Fruit fly (Drosophila melanogaster) whole organism, embryonic: Measurements from ENCODE around the gene CG12078.
A peak's percentile ranks its signal among the peaks of the same experiment; 100 is the strongest.

Experiments used
- Blimp-1 ChIP-seq: fragments of 200-800 bp; sonication (Bioruptor generic); optimal IDR thresholded peaks from 3 replicates; lab custom pipeline; 2018; ENCODE audit warnings: missing biosample characterization, missing genetic modification characterization, mild to moderate bottlenecking, moderate library complexity, missing genetic modification reagents
- CG10321 ChIP-seq: fragments of 200-800 bp; sonication (Bioruptor generic); IDR thresholded peaks from 2 replicates; pipeline ENCODE4 v1.3.6; 2022; ENCODE audit warnings: missing biosample characterization, missing genetic modification characterization
- CG10543 ChIP-seq: fragments of 200-800 bp; sonication (Bioruptor generic); optimal IDR thresholded peaks from 3 replicates; lab custom pipeline; 2017; ENCODE audit warnings: missing biosample characterization, mild to moderate bottlenecking, missing genetic modification characterization, moderate library complexity
- CG10979 ChIP-seq: fragments of 200-800 bp; sonication (Bioruptor generic); optimal IDR thresholded peaks from 2 replicates; lab custom pipeline; 2018; ENCODE audit warnings: missing biosample characterization, mild to moderate bottlenecking, missing genetic modification characterization, moderate library complexity
- CG12155 ChIP-seq: fragments of 200-800 bp; sonication (Bioruptor generic); optimal IDR thresholded peaks from 3 replicates; lab custom pipeline; 2016; ENCODE audit warnings: missing biosample characterization, missing genetic modification characterization
- CG14441 ChIP-seq: fragments of 200-800 bp; sonication (Bioruptor generic); IDR thresholded peaks from 2 replicates; pipeline ENCODE4 v1.3.6; 2022; ENCODE audit warnings: missing biosample characterization, missing genetic modification characterization
- CG15601 ChIP-seq: fragments of 200-800 bp; sonication (Bioruptor generic); optimal IDR thresholded peaks from 3 replicates; lab custom pipeline; 2019; ENCODE audit warnings: missing biosample characterization, mild to moderate bottlenecking, missing genetic modification characterization, moderate library complexity
- CG1602 ChIP-seq: fragments of 200-800 bp; sonication (Bioruptor generic); optimal IDR thresholded peaks from 3 replicates; lab custom pipeline; 2016; ENCODE audit warnings: missing biosample characterization, missing genetic modification characterization
- CG17359 ChIP-seq: fragments of 200-800 bp; sonication (Bioruptor generic); optimal IDR thresholded peaks from 3 replicates; lab custom pipeline; 2018; ENCODE audit warnings: missing biosample characterization, mild to moderate bottlenecking, missing genetic modification characterization, moderate library complexity
- CG17361 ChIP-seq: fragments of 200-800 bp; sonication (Bioruptor generic); IDR thresholded peaks from 3 replicates; pipeline ENCODE4 v1.3.6; 2022; ENCODE audit warnings: missing biosample characterization, missing genetic modification characterization
- CG1792 ChIP-seq: fragments of 200-800 bp; sonication (Bioruptor generic); optimal IDR thresholded peaks from 2 replicates; lab custom pipeline; 2016; ENCODE audit warnings: missing biosample characterization, missing genetic modification characterization
- CG18011 ChIP-seq: fragments of 200-800 bp; sonication (Bioruptor generic); optimal IDR thresholded peaks from 2 replicates; lab custom pipeline; 2017; ENCODE audit warnings: missing biosample characterization, missing genetic modification characterization, mild to moderate bottlenecking, moderate library complexity, missing genotype
- CG4404 ChIP-seq: fragments of 200-800 bp; sonication (Bioruptor generic); IDR thresholded peaks from 2 replicates; pipeline ENCODE4 v1.3.6; 2022; ENCODE audit warnings: missing biosample characterization, missing genetic modification characterization
- CG4617 ChIP-seq: fragments of 200-800 bp; sonication (Bioruptor generic); optimal IDR thresholded peaks from 3 replicates; lab custom pipeline; 2016; ENCODE audit warnings: missing biosample characterization, missing genetic modification characterization, borderline replicate concordance
- CG4707 ChIP-seq: fragments of 200-800 bp; sonication (Bioruptor generic); optimal IDR thresholded peaks from 2 replicates; lab custom pipeline; 2018; ENCODE audit warnings: missing biosample characterization, mild to moderate bottlenecking, missing genetic modification characterization, moderate library complexity
- CG5245 ChIP-seq: fragments of 200-800 bp; sonication (Bioruptor generic); optimal IDR thresholded peaks from 3 replicates; lab custom pipeline; 2016; ENCODE audit warnings: missing biosample characterization, missing genetic modification characterization
- CG6254 ChIP-seq: fragments of 200-800 bp; sonication (Bioruptor generic); optimal IDR thresholded peaks from 3 replicates; lab custom pipeline; 2017; ENCODE audit warnings: mild to moderate bottlenecking, missing biosample characterization, missing genetic modification reagents, missing genetic modification characterization
- CG7745 ChIP-seq: fragments of 200-800 bp; sonication (Bioruptor generic); optimal IDR thresholded peaks from 2 replicates; lab custom pipeline; 2018; ENCODE audit warnings: missing biosample characterization, mild to moderate bottlenecking, missing genetic modification characterization, moderate library complexity
- Deaf1 ChIP-seq: fragments of 200-800 bp; optimal IDR thresholded peaks from 3 replicates; lab custom pipeline; 2019; ENCODE audit warnings: missing biosample characterization, mild to moderate bottlenecking, missing genetic modification characterization, moderate library complexity
- E2f1 ChIP-seq: fragments of 200-800 bp; sonication (Bioruptor generic); IDR thresholded peaks from 2 replicates; pipeline ENCODE4 v1.3.6; 2022; ENCODE audit warnings: missing biosample characterization, missing genetic modification characterization
- Ets97D ChIP-seq: fragments of 200-800 bp; sonication (Bioruptor generic); optimal IDR thresholded peaks from 3 replicates; lab custom pipeline; 2016; ENCODE audit warnings: missing biosample characterization, missing genetic modification characterization
- Mad ChIP-seq: fragments of 200-800 bp; sonication (Bioruptor generic); optimal IDR thresholded peaks from 2 replicates; lab custom pipeline; 2016; ENCODE audit warnings: missing biosample characterization, missing genetic modification characterization
- Med ChIP-seq: fragments of 200-800 bp; sonication (Bioruptor generic); peaks from one replicate; lab custom pipeline; 2016; ENCODE audit warnings: missing biosample characterization, missing genetic modification characterization, mild to moderate bottlenecking, inconsistent platforms, moderate library complexity
- Myb ChIP-seq: fragments of 200-800 bp; sonication (Bioruptor generic); optimal IDR thresholded peaks from 2 replicates; lab custom pipeline; 2016; ENCODE audit warnings: missing biosample characterization, missing genetic modification characterization
- NC2β ChIP-seq: fragments of 200-800 bp; sonication (Bioruptor generic); optimal IDR thresholded peaks from 2 replicates; lab custom pipeline; 2016; ENCODE audit warnings: missing biosample characterization, missing genetic modification characterization
- Nf-YA ChIP-seq: fragments of 200-800 bp; sonication (Bioruptor generic); IDR thresholded peaks from 2 replicates; pipeline ENCODE4 v1.3.6; 2022; ENCODE audit warnings: missing biosample characterization, missing genetic modification characterization
- NfI ChIP-seq: fragments of 200-800 bp; sonication (Bioruptor generic); optimal IDR thresholded peaks from 3 replicates; lab custom pipeline; 2018; ENCODE audit warnings: missing biosample characterization, mild to moderate bottlenecking, missing genetic modification characterization, moderate library complexity
- Oli ChIP-seq: fragments of 200-800 bp; sonication (Bioruptor generic); optimal IDR thresholded peaks from 2 replicates; lab custom pipeline; 2018; ENCODE audit warnings: missing biosample characterization, mild to moderate bottlenecking, missing genetic modification characterization, moderate library complexity
- Pdp1 ChIP-seq, 2 experiments: fragments of 200-800 bp; sonication (Bioruptor generic); optimal IDR thresholded peaks; 3 replicates each; lab custom pipeline; 2016; ENCODE audit warnings: missing biosample characterization in 2 of 2, missing genetic modification characterization in 2 of 2, mild to moderate bottlenecking in 1 of 2, moderate library complexity in 1 of 2
- Side ChIP-seq: fragments of 200-800 bp; sonication (Bioruptor generic); optimal IDR thresholded peaks from 2 replicates; lab custom pipeline; 2016; ENCODE audit warnings: missing biosample characterization, missing genetic modification characterization
- Sry-β ChIP-seq: fragments of 200-800 bp; sonication (Bioruptor generic); optimal IDR thresholded peaks from 2 replicates; lab custom pipeline; 2018; ENCODE audit warnings: missing biosample characterization, mild to moderate bottlenecking, missing genetic modification characterization, moderate library complexity
- Taf1 ChIP-seq: fragments of 200-800 bp; sonication (Bioruptor generic); IDR thresholded peaks from 2 replicates; pipeline ENCODE4 v1.3.6; 2022; ENCODE audit warnings: missing biosample characterization, missing genetic modification characterization
- Vsx1 ChIP-seq: fragments of 200-800 bp; sonication (Bioruptor generic); optimal IDR thresholded peaks from 2 replicates; lab custom pipeline; 2017; ENCODE audit warnings: missing biosample characterization, mild to moderate bottlenecking, missing genetic modification characterization, missing genetic modification reagents
- Xbp1 ChIP-seq: fragments of 200-800 bp; sonication (Bioruptor generic); optimal IDR thresholded peaks from 3 replicates; lab custom pipeline; 2016; ENCODE audit warnings: missing biosample characterization, mild to moderate bottlenecking, missing genetic modification characterization
- az2 ChIP-seq: fragments of 200-800 bp; sonication (Bioruptor generic); optimal IDR thresholded peaks from 3 replicates; lab custom pipeline; 2016; ENCODE audit warnings: missing biosample characterization, missing genetic modification characterization
- cas ChIP-seq: fragments of 200-800 bp; sonication (Bioruptor generic); IDR thresholded peaks from 2 replicates; pipeline ENCODE4 v1.3.6; 2022; ENCODE audit warnings: missing biosample characterization, missing genetic modification characterization
- cato ChIP-seq: fragments of 200-800 bp; sonication (Bioruptor generic); optimal IDR thresholded peaks from 2 replicates; lab custom pipeline; 2016; ENCODE audit warnings: missing biosample characterization, missing genetic modification characterization, borderline replicate concordance
- chn ChIP-seq: fragments of 200-800 bp; sonication (Bioruptor generic); optimal IDR thresholded peaks from 2 replicates; lab custom pipeline; 2016; ENCODE audit warnings: missing biosample characterization, missing genetic modification characterization
- disco-r ChIP-seq: fragments of 200-800 bp; sonication (Bioruptor generic); optimal IDR thresholded peaks from 2 replicates; lab custom pipeline; 2016; ENCODE audit warnings: missing biosample characterization, missing genetic modification characterization
- fd3F ChIP-seq: fragments of 200-800 bp; sonication (Bioruptor generic); optimal IDR thresholded peaks from 2 replicates; lab custom pipeline; 2018; ENCODE audit warnings: missing biosample characterization, mild to moderate bottlenecking, missing genetic modification characterization, moderate library complexity
- fd64A ChIP-seq: fragments of 200-800 bp; sonication (Bioruptor generic); optimal IDR thresholded peaks from 3 replicates; lab custom pipeline; 2018; ENCODE audit warnings: missing biosample characterization, mild to moderate bottlenecking, missing genetic modification characterization
- gro ChIP-seq: fragments of 200-800 bp; sonication (Bioruptor generic); optimal IDR thresholded peaks from 2 replicates; lab custom pipeline; 2016; ENCODE audit warnings: missing biosample characterization, missing genetic modification characterization
- hbn ChIP-seq: fragments of 200-800 bp; sonication (Bioruptor generic); IDR thresholded peaks from 2 replicates; pipeline ENCODE4 v1.3.6; 2022; ENCODE audit warnings: missing biosample characterization, missing genetic modification characterization; ENCODE audit not compliant: partially characterized antibody
- her ChIP-seq: fragments of 200-800 bp; sonication (Bioruptor generic); optimal IDR thresholded peaks from 2 replicates; lab custom pipeline; 2016; ENCODE audit warnings: missing biosample characterization, missing genetic modification characterization
- kni ChIP-seq: fragments of 200-800 bp; sonication (Bioruptor generic); optimal IDR thresholded peaks from 3 replicates; lab custom pipeline; 2017; ENCODE audit warnings: mild to moderate bottlenecking, missing biosample characterization, missing genetic modification reagents, missing genetic modification characterization
- nerfin-1 ChIP-seq: fragments of 200-800 bp; sonication (Bioruptor generic); optimal IDR thresholded peaks from 3 replicates; lab custom pipeline; 2019; ENCODE audit warnings: missing biosample characterization, mild to moderate bottlenecking, missing genetic modification characterization, moderate library complexity
- ranshi ChIP-seq: fragments of 200-800 bp; sonication (Bioruptor generic); IDR thresholded peaks from 2 replicates; pipeline ENCODE4 v1.3.6; 2022; ENCODE audit warnings: missing biosample characterization, missing genetic modification characterization
- rib ChIP-seq: fragments of 200-800 bp; sonication (Bioruptor generic); IDR thresholded peaks from 2 replicates; pipeline ENCODE4 v1.3.6; 2022; ENCODE audit warnings: missing biosample characterization, missing genetic modification characterization

CG12078 gene

dm6 chr3L:3222643-3223389, 21.3 kb downstream of the CG12078 start, which contains the start of the genes RpL28 and eIF1 (continued):
- TF ChIP-seq CG17359, result peak; percentile 86
- peak; percentile 86 for TF ChIP-seq cato
- peak; percentile 93 for TF ChIP-seq Xbp1 (GFP tag; lab: Kevin White, UChicago)
- TF ChIP-seq Med (GFP tag; lab: Kevin White, UChicago), result peak; percentile 99
- TF ChIP-seq NfI, result peak; percentile 98
- TF ChIP-seq Deaf1 (tag; lab: Kevin White, UChicago), result no peak
- TF ChIP-seq CG14441 (GFP tag; lab: Robert Waterston, UW), result peak; percentile 87
- TF ChIP-seq Side (GFP tag; lab: Kevin White, UChicago), result peak; percentile 93
- TF ChIP-seq disco-r (GFP tag; lab: Kevin White, UChicago), result peak; percentile 91
- TF ChIP-seq CG15601 (tag; lab: Kevin White, UChicago), result peak; percentile 84
- peak; percentile 88 for TF ChIP-seq az2 (GFP tag; lab: Kevin White, UChicago)
- TF ChIP-seq Nf-YA (GFP tag; lab: Robert Waterston, UW), result peak; percentile 74
- peak; percentile 64 for TF ChIP-seq hbn (GFP tag; lab: Robert Waterston, UW)
- TF ChIP-seq Taf1 (GFP tag; lab: Robert Waterston, UW), result peak; percentile 45; the same call in 1 of the 2 replicates
- TF ChIP-seq ranshi (GFP tag; lab: Robert Waterston, UW), result peak; percentile 87
- peak; percentile 66 for TF ChIP-seq CG4404 (GFP tag; lab: Robert Waterston, UW)
- peak; percentile 83 for TF ChIP-seq CG18011
- peak; percentile 69 for TF ChIP-seq Blimp-1
- peak; percentile 96 for TF ChIP-seq CG17361 (GFP tag; lab: Robert Waterston, UW)
- TF ChIP-seq chn (GFP tag; lab: Kevin White, UChicago), result peak; percentile 90
- peak; percentile 73 for TF ChIP-seq CG10321 (GFP tag; lab: Robert Waterston, UW)
- peak; percentile 78 to 88 for TF ChIP-seq Pdp1 (GFP tag; optimal IDR thresholded peaks at IDR 0.05; lab: Kevin White, UChicago)
- TF ChIP-seq CG7745 (tag; lab: Kevin White, UChicago), result peak; percentile 40
- 0 out of 2 replicates have a peak, but pooled peaks have one; percentile 28 for TF ChIP-seq rib
- peak; percentile 88 for TF ChIP-seq CG4617 (GFP tag; lab: Kevin White, UChicago)
- TF ChIP-seq CG12155 (GFP tag; lab: Kevin White, UChicago), result peak; percentile 83
- TF ChIP-seq Oli (tag; lab: Kevin White, UChicago), result peak; percentile 13
- TF ChIP-seq nerfin-1 (tag; lab: Kevin White, UChicago), result peak; percentile 85
- peak; percentile 73 for TF ChIP-seq Myb
- peak; percentile 81 for TF ChIP-seq CG1792 (GFP tag; lab: Kevin White, UChicago)
- TF ChIP-seq fd64A (GFP tag; lab: Kevin White, UChicago), result peak; percentile 89
- peak; percentile 83 for TF ChIP-seq CG5245 (GFP tag; lab: Kevin White, UChicago)
- peak; percentile 84 for TF ChIP-seq gro (GFP tag; lab: Kevin White, UChicago)
- TF ChIP-seq cas (GFP tag; lab: Robert Waterston, UW), result peak; percentile 61
- peak; percentile 66 for TF ChIP-seq Sry-β (GFP tag; lab: Kevin White, UChicago)
- TF ChIP-seq E2f1, result peak; percentile 70
- TF ChIP-seq CG1602 (GFP tag; lab: Kevin White, UChicago), result peak; percentile 78
- TF ChIP-seq CG10979 (tag; lab: Kevin White, UChicago), result peak; percentile 71
- peak; percentile 87 for TF ChIP-seq fd3F
- TF ChIP-seq kni (GFP tag; lab: Kevin White, UChicago), result peak; percentile 94
- TF ChIP-seq Vsx1 (GFP tag; lab: Kevin White, UChicago), result peak; percentile 92
- TF ChIP-seq CG10543 (GFP tag; lab: Kevin White, UChicago), result peak; percentile 96
- peak; percentile 90 for TF ChIP-seq CG4707 (GFP tag; lab: Kevin White, UChicago)
- peak; percentile 94 for TF ChIP-seq Mad (GFP tag; lab: Kevin White, UChicago)
- TF ChIP-seq her (GFP tag; lab: Kevin White, UChicago), result peak; percentile 85
- TF ChIP-seq NC2β (GFP tag; lab: Kevin White, UChicago), result peak; percentile 98
- TF ChIP-seq CG6254 (GFP tag; lab: Kevin White, UChicago), result peak; percentile 76
- TF ChIP-seq Ets97D, result peak; percentile 99
